Worm (Caenorhabditis elegans): Measurements from ENCODE around the gene srz-97.

The srz-97 gene

DNA sequence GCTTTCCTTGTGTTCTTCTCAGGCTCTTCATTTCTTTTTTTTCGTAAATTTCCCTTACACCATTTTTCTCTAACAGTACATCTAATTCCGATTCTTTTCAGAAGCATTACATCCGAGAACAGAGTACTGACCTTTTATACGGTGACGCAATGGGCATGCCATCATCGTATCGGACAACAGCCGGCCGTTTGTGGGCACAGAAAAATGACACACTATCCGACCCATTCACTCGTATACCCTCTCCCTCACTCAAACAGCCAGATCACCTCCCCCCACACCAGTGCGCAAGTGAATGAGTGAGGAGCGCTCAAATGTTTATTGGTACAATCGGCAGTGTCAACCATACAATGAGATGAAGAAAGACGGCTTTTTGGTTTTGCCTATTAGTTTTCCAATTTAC lies 33.1 kb upstream of the srz-97 start, which contains the start of gene R02D5.24:
Gene R02D5.24, plus strand, starts transcription at position 205 of the 400 bp plus-strand sequence.
- no peak for TF ChIP-seq daf-12 (tag; optimal IDR thresholded peaks at IDR 0.05)
- TF ChIP-seq pha-4 (tag; optimal IDR thresholded peaks at IDR 0.05) = peak; percentile 53

DNA sequence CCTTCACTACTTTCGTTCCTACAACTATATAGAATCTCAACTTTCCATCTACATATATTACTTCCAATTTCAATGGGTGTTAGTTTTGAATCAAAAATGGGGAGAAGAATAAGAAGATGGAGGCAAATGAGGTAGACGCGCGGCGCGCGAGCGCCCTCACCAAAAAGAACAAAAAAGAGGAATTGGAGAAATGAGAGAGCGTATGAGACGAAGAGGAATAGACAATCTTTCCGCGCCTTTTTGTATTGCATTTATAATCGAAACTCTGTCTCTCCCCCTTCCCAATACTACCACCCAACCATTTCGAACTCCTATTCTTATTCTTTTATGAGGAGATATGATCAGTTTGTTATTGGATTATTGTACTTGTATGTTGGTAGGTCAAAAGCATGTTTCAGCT lies 32.5 kb upstream of the srz-97 start:
- TF ChIP-seq elt-3 (tag; optimal IDR thresholded peaks at IDR 0.05) (no peak), lin-15B (tag; optimal IDR thresholded peaks at IDR 0.05) (no peak), daf-12 (tag; optimal IDR thresholded peaks at IDR 0.05) (no peak), fkh-10 (GFP tag; optimal IDR thresholded peaks at IDR 0.05) (no peak), unc-62 (GFP tag; optimal IDR thresholded peaks at IDR 0.05) (no peak), ztf-4 (tag; optimal IDR thresholded peaks at IDR 0.05) (no peak), nhr-43 (tag; optimal IDR thresholded peaks at IDR 0.05; ENCODE audit: poor library complexity, severe bottlenecking) (no peak), fos-1 (tag; optimal IDR thresholded peaks at IDR 0.05) (no peak), unc-39 (tag; optimal IDR thresholded peaks at IDR 0.05) (no peak), elt-1 (tag; optimal IDR thresholded peaks at IDR 0.05) (no peak), nhr-67 (tag; optimal IDR thresholded peaks at IDR 0.05) (no peak)

DNA sequence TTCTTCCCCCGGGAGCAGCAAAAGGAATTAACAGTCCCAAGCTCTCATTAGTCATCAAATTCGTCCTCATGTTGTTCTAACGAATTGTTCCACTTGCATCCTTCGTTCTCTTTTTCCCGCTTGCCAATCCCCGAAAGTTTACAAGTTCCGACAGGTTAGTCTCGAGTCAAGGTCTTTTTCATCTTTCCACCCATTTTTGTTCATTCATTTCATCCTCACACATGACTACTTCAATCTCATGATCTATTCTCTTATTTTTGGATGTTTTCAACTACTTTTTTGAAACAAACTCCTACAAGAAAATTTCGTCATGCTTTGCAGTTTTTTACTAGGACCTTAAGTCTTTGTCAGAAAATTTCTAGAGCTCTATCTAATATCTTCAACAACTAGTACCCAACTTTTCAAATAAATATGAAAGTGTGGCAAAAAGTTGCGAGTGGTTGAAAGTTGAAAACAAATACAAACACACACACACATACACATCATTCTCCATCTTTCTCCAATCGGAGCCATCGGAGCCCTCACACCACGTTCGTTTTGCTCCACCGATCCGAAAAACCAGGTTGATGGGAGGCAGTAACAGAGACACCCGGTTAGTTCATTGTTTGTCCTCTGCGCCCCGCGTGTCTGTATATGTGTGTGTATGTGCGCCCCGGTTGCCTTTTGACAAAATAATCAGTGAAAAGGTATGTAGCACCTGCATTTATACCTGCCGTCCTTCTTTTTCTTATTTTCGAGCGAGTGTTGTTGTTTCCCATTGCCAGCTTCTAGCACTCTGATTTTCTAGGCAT lies 31.2 kb upstream of the srz-97 start:
- TF ChIP-seq nhr-25 (tag; optimal IDR thresholded peaks at IDR 0.05) (peak; percentile 21), lsy-12 (tag; optimal IDR thresholded peaks at IDR 0.05) (no peak), nhr-237 (tag; optimal IDR thresholded peaks at IDR 0.05) (no peak), ZK546.5 (tag; optimal IDR thresholded peaks at IDR 0.05) (no peak), lin-39 (tag; optimal IDR thresholded peaks at IDR 0.05) (no peak), ama-1 (optimal IDR thresholded peaks at IDR 0.05) (peak; percentile 15), R02D3.7 (tag; optimal IDR thresholded peaks at IDR 0.05) (no peak), elt-3 (tag; optimal IDR thresholded peaks at IDR 0.05) (no peak), sea-2 (GFP tag; optimal IDR thresholded peaks at IDR 0.05) (no peak), nhr-43 (tag; optimal IDR thresholded peaks at IDR 0.05; ENCODE audit: poor library complexity, severe bottlenecking) (no peak), elt-2 (tag; optimal IDR thresholded peaks at IDR 0.05) (no peak), mml-1 (tag; optimal IDR thresholded peaks at IDR 0.05) (no peak), ceh-9 (tag; optimal IDR thresholded peaks at IDR 0.05) (no peak), snpc-4 (tag; optimal IDR thresholded peaks at IDR 0.05) (no peak), lin-15B (tag; optimal IDR thresholded peaks at IDR 0.05) (no peak), pha-4 (tag; optimal IDR thresholded peaks at IDR 0.05) (peak; percentile 59), ceh-16 (tag; optimal IDR thresholded peaks at IDR 0.05) (no peak), nhr-23 (tag; optimal IDR thresholded peaks at IDR 0.05) (peak; percentile 16)

DNA sequence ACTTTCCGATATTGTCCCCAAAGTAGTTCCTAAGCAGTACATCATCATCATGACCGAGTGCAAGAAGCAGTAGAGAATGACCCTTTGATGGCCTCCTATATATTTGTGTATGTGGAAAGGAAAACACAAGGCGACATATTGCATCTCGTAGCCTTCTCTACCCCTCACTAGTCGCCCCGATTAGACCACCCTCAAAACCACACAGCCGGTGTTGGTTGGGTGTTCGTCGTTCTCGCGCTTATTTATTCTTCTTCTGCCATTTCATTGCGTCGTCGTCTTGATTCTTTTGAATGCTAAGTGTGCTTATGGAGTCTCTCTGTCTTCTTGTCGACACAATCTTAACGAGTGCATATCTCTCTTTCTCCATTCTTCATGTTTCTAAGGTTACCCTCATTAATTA lies 30.2 kb upstream of the srz-97 start:
- TF ChIP-seq fkh-2 (tag; optimal IDR thresholded peaks at IDR 0.05) (no peak), fkh-10 (GFP tag; optimal IDR thresholded peaks at IDR 0.05) (no peak), aly-2 (tag; optimal IDR thresholded peaks at IDR 0.05) (no peak), ama-1 (optimal IDR thresholded peaks at IDR 0.05) (no peak), ztf-4 (tag; optimal IDR thresholded peaks at IDR 0.05) (no peak), nhr-12 (tag; optimal IDR thresholded peaks at IDR 0.05) (no peak), nhr-77 (tag; optimal IDR thresholded peaks at IDR 0.05) (no peak), lsy-12 (tag; optimal IDR thresholded peaks at IDR 0.05) (no peak), nfya-1 (tag; optimal IDR thresholded peaks at IDR 0.05; ENCODE audit: insufficient read depth) (no peak), tbx-2 (tag; optimal IDR thresholded peaks at IDR 0.05) (no peak), egl-5 (tag; optimal IDR thresholded peaks at IDR 0.05) (no peak), nhr-67 (tag; optimal IDR thresholded peaks at IDR 0.05) (no peak)

DNA sequence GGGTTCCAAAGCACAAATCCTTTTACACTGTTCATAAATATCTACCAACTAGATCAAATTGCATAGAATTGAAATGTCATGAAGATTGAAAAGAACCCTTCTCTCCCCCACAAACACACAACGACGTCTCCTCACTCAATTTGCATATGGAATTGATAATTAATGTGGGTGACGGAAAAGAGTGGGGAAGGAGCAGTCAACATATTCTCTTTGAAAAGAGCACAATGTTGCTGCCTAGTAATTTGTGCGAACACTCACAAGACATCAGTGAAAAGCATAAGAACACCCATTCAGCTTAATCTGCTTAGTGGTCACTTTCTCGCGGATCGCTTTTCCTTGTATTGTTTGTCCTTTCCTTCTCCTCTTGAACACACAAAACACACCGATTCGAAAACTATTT lies 28.4 kb upstream of the srz-97 start:
- TF ChIP-seq pha-4 (tag; optimal IDR thresholded peaks at IDR 0.05) = peak; percentile 18
- no peak for TF ChIP-seq daf-12 (tag; optimal IDR thresholded peaks at IDR 0.05)
